Fruit fly (Drosophila melanogaster): Measurements from ENCODE around the gene anchor.

anchor gene

dm6 chr3L:17654668-17655050 is 33.0 kb downstream of the anchor start:
- TF ChIP-seq Hr78 (GFP tag; optimal IDR thresholded peaks at IDR 0.05) (no peak), foxo (GFP tag; optimal IDR thresholded peaks at IDR 0.05) (no peak), OdsH (GFP tag; optimal IDR thresholded peaks at IDR 0.05) (no peak)

DNA sequence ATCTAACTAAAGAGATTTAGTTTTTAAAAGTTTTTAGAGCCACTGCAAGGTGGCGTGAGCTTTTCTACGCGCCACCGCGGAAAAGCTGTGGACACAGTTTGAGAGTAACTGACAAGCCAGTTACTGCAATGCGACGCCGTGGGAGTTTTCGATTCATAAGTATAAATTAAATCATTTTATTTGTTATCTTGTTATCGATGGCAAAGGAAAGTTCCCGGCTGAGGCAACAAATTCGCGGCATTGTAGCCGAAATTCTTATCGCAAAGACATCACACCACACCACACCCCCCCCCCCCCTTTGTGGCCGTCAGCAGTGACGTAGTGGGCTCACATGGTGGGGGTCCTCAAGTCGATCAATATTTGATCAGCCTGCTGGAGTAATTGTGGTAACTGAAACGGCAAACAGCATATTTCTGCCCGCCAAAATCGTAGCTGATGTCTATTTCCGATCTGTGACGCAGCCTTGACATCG is 34.2 kb downstream of the anchor start:
- TF ChIP-seq Hr83 (GFP tag; optimal IDR thresholded peaks at IDR 0.05; ENCODE audit: poor library complexity, severe bottlenecking) (peak; percentile 86), dl (GFP tag; optimal IDR thresholded peaks at IDR 0.05; ENCODE audit: insufficient read depth in 1 of 2, partially characterized antibody in 2 of 2) (no peak), Jra (GFP tag; optimal IDR thresholded peaks at IDR 0.05) (no peak), rgr (GFP tag; optimal IDR thresholded peaks at IDR 0.05) (peak; percentile 71), Hnf4 (GFP tag; optimal IDR thresholded peaks at IDR 0.05) (no peak), psq (GFP tag; optimal IDR thresholded peaks at IDR 0.05) (peak; percentile 12), CG9705 (GFP tag; optimal IDR thresholded peaks at IDR 0.05) (no peak), sv (GFP tag; optimal IDR thresholded peaks at IDR 0.05) (no peak), Dfd (GFP tag; optimal IDR thresholded peaks at IDR 0.05) (no peak), tai (GFP tag; optimal IDR thresholded peaks at IDR 0.05) (no peak), ey (GFP tag; optimal IDR thresholded peaks at IDR 0.05) (no peak), Rel (GFP tag; optimal IDR thresholded peaks at IDR 0.05) (no peak), Rel (tag; optimal IDR thresholded peaks at IDR 0.05) (peak; percentile 70), h (GFP tag; optimal IDR thresholded peaks at IDR 0.05) (peak; percentile 59), brk (GFP tag; optimal IDR thresholded peaks at IDR 0.05) (no peak), Myc (optimal IDR thresholded peaks at IDR 0.05) (peak; percentile 36), dmrt93B (GFP tag; optimal IDR thresholded peaks at IDR 0.05) (no peak), CrebA (GFP tag; optimal IDR thresholded peaks at IDR 0.05; ENCODE audit: borderline replicate concordance) (no peak), OdsH (GFP tag; optimal IDR thresholded peaks at IDR 0.05) (peak; percentile 50), N (GFP tag; optimal IDR thresholded peaks at IDR 0.05) (no peak), lola (GFP tag; optimal IDR thresholded peaks at IDR 0.05) (no peak), jim (GFP tag; optimal IDR thresholded peaks at IDR 0.05) (no peak), pan (optimal IDR thresholded peaks at IDR 0.05) (no peak), CG32264 (GFP tag; optimal IDR thresholded peaks at IDR 0.05) (no peak), HLH106 (tag; optimal IDR thresholded peaks at IDR 0.05) (peak; percentile 23), br (GFP tag; optimal IDR thresholded peaks at IDR 0.05) (peak; percentile 20), Vsx2 (GFP tag; optimal IDR thresholded peaks at IDR 0.05; ENCODE audit: partially characterized antibody) (no peak), fru (GFP tag; optimal IDR thresholded peaks at IDR 0.05) (peak; percentile 62), Hr78 (GFP tag; optimal IDR thresholded peaks at IDR 0.05) (no peak), Mio (GFP tag; optimal IDR thresholded peaks at IDR 0.05) (no peak), woc (GFP tag; optimal IDR thresholded peaks at IDR 0.05) (no peak), sage (GFP tag; optimal IDR thresholded peaks at IDR 0.05) (no peak), Sp1 (GFP tag; optimal IDR thresholded peaks at IDR 0.05) (peak; percentile 58), foxo (GFP tag; optimal IDR thresholded peaks at IDR 0.05) (peak in 1 of 2 experiments; percentile 19), Abd-B (GFP tag; optimal IDR thresholded peaks at IDR 0.05) (no peak), dsf (GFP tag; optimal IDR thresholded peaks at IDR 0.05; ENCODE audit: borderline replicate concordance) (peak; percentile 5)

DNA sequence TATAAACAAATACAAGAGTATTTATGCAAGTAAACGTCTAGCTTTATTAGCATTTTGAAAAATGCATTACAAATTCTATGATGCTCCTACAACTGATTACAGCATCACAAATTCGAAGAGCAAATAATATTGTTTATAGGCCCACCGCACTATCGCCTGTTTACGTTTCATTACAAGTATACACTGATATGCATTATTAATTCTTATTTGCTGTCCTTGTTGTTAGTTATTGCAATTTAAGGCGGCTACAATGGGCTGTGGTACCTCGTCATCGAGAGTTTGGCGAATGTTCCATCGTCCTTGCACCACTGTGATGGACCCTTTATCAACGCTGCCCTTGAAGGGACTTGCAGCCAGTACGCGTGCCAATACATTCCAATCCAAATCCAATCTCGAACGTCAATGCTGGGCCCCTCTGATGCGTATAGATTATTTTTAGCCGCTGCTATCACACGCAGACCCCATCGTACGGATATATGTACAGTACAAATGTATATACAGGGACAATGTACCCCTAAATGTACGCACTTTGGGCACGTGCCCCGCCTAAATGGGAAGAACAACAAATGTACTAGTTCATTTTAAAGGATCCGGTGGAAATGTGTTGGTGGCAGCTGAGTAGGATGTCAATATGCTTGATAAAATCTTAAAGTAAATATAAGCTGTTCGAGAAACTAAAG is 35.2 kb downstream of the anchor start:
- no peak for TF ChIP-seq foxo (GFP tag; optimal IDR thresholded peaks at IDR 0.05)
- no peak for TF ChIP-seq Hnf4 (GFP tag; optimal IDR thresholded peaks at IDR 0.05)
- no peak for TF ChIP-seq Mio (GFP tag; optimal IDR thresholded peaks at IDR 0.05)
- TF ChIP-seq Jra (GFP tag; optimal IDR thresholded peaks at IDR 0.05), result no peak
